Fruit fly (Drosophila melanogaster) whole organism, embryonic: ENCODE measurements around the gene CG6000.

ENCODE experiments used
- Atf3 ChIP-seq: fragments of 200-800 bp; sonication (Bioruptor generic); optimal IDR thresholded peaks from 3 replicates; lab custom pipeline; 2016; ENCODE audit warnings: missing biosample characterization, missing genetic modification characterization
- BtbVII ChIP-seq: fragments of 200-800 bp; sonication (Bioruptor generic); optimal IDR thresholded peaks from 3 replicates; lab custom pipeline; 2017; ENCODE audit warnings: missing biosample characterization, mild to moderate bottlenecking, missing genetic modification characterization
- CG10209 ChIP-seq: fragments of 200-800 bp; sonication (Bioruptor generic); optimal IDR thresholded peaks from 3 replicates; lab custom pipeline; 2017; ENCODE audit warnings: missing biosample characterization, mild to moderate bottlenecking, missing genetic modification characterization, missing genetic modification reagents
- CG10959 ChIP-seq: fragments of 200-800 bp; sonication (Bioruptor generic); IDR thresholded peaks from 2 replicates; pipeline ENCODE4 v1.3.6; 2022; ENCODE audit warnings: missing biosample characterization, missing genetic modification characterization
- CG11398 ChIP-seq: fragments of 200-800 bp; sonication (Bioruptor generic); optimal IDR thresholded peaks from 2 replicates; lab custom pipeline; 2016; ENCODE audit warnings: missing biosample characterization, missing genetic modification characterization
- CG12391 ChIP-seq: fragments of 200-800 bp; sonication (Bioruptor generic); optimal IDR thresholded peaks from 3 replicates; lab custom pipeline; 2018; ENCODE audit warnings: missing biosample characterization, mild to moderate bottlenecking, missing genetic modification characterization, moderate library complexity
- CG12659 ChIP-seq: fragments of 200-800 bp; sonication (Bioruptor generic); optimal IDR thresholded peaks from 3 replicates; lab custom pipeline; 2017; ENCODE audit warnings: mild to moderate bottlenecking, missing biosample characterization, missing genetic modification reagents, missing genetic modification characterization
- CG13624 ChIP-seq: fragments of 200-800 bp; sonication (Bioruptor generic); optimal IDR thresholded peaks from 2 replicates; lab custom pipeline; 2016; ENCODE audit warnings: missing biosample characterization, missing genetic modification characterization
- CG14050 ChIP-seq: fragments of 200-800 bp; sonication (Bioruptor generic); IDR thresholded peaks from 3 replicates; pipeline ENCODE4 v1.3.6; 2022; ENCODE audit warnings: missing biosample characterization, missing genetic modification characterization
- CG16815 ChIP-seq: fragments of 200-800 bp; sonication (Bioruptor generic); optimal IDR thresholded peaks from 3 replicates; lab custom pipeline; 2017; ENCODE audit warnings: missing biosample characterization, mild to moderate bottlenecking, missing genetic modification characterization
- CG16863 ChIP-seq: fragments of 200-800 bp; sonication (Bioruptor generic); optimal IDR thresholded peaks from 3 replicates; lab custom pipeline; 2016; ENCODE audit warnings: missing biosample characterization, missing genetic modification characterization
- CG2199 ChIP-seq: fragments of 200-800 bp; sonication (Bioruptor generic); IDR thresholded peaks from 3 replicates; pipeline ENCODE4 v1.3.6; 2022; ENCODE audit warnings: missing biosample characterization, missing genetic modification characterization
- CG2678 ChIP-seq: fragments of 200-800 bp; sonication (Bioruptor generic); optimal IDR thresholded peaks from 3 replicates; lab custom pipeline; 2019; ENCODE audit warnings: missing biosample characterization, mild to moderate bottlenecking, missing genetic modification characterization, moderate library complexity
- CG32532 ChIP-seq: fragments of 200-800 bp; sonication (Bioruptor generic); IDR thresholded peaks from 2 replicates; pipeline ENCODE4 v1.3.6; 2022; ENCODE audit warnings: missing biosample characterization, missing genetic modification characterization
- CG33213 ChIP-seq: fragments of 200-800 bp; sonication (Bioruptor generic); optimal IDR thresholded peaks from 3 replicates; lab custom pipeline; 2016; ENCODE audit warnings: missing biosample characterization, missing genetic modification characterization
- CG3838 ChIP-seq: fragments of 200-800 bp; sonication (Bioruptor generic); optimal IDR thresholded peaks from 3 replicates; lab custom pipeline; 2016; ENCODE audit warnings: missing biosample characterization, missing genetic modification characterization
- CG7357 ChIP-seq: fragments of 200-800 bp; sonication (Bioruptor generic); IDR thresholded peaks from 3 replicates; pipeline ENCODE4 v1.3.6; 2022; ENCODE audit warnings: missing biosample characterization, missing genetic modification characterization
- Chrac-16 ChIP-seq: fragments of 200-800 bp; sonication (Bioruptor generic); optimal IDR thresholded peaks from 3 replicates; lab custom pipeline; 2016; ENCODE audit warnings: missing biosample characterization, missing genetic modification characterization
- CoRest ChIP-seq: fragments of 200-800 bp; sonication (Bioruptor generic); optimal IDR thresholded peaks from 3 replicates; lab custom pipeline; 2018; ENCODE audit warnings: missing biosample characterization, mild to moderate bottlenecking, missing genetic modification characterization, moderate library complexity
- Dip2 ChIP-seq: fragments of 200-800 bp; sonication (Bioruptor generic); IDR thresholded peaks from 2 replicates; pipeline ENCODE4 v1.3.6; 2022; ENCODE audit warnings: missing biosample characterization, missing genetic modification characterization
- Dref ChIP-seq: fragments of 200-800 bp; sonication (Bioruptor generic); IDR thresholded peaks from 2 replicates; pipeline ENCODE4 v1.3.6; 2022; ENCODE audit warnings: missing biosample characterization, missing genetic modification characterization
- Gug ChIP-seq: fragments of 200-800 bp; sonication (Bioruptor generic); IDR thresholded peaks from 4 replicates; pipeline ENCODE4 v1.3.6; 2022; ENCODE audit warnings: missing biosample characterization, missing genetic modification characterization
- HHEX ChIP-seq: fragments of 200-800 bp; sonication (Bioruptor generic); optimal IDR thresholded peaks from 3 replicates; lab custom pipeline; 2017; ENCODE audit warnings: missing biosample characterization, mild to moderate bottlenecking, missing genetic modification characterization, missing genetic modification reagents
- HLH54F ChIP-seq: fragments of 200-800 bp; sonication (Bioruptor generic); optimal IDR thresholded peaks from 3 replicates; lab custom pipeline; 2016; ENCODE audit warnings: missing biosample characterization, missing genetic modification characterization
- Ptx1 ChIP-seq: fragments of 200-800 bp; sonication (Bioruptor generic); IDR thresholded peaks from 2 replicates; pipeline ENCODE4 v1.3.6; 2022; ENCODE audit warnings: missing biosample characterization, missing genetic modification characterization
- Sox100B ChIP-seq: fragments of 200-800 bp; sonication (Bioruptor generic); optimal IDR thresholded peaks from 3 replicates; lab custom pipeline; 2018; ENCODE audit warnings: missing biosample characterization, mild to moderate bottlenecking, missing genetic modification characterization
- bab2 ChIP-seq: fragments of 200-800 bp; sonication (Bioruptor generic); optimal IDR thresholded peaks from 2 replicates; lab custom pipeline; 2016; ENCODE audit warnings: missing biosample characterization, missing genetic modification characterization
- chif ChIP-seq, 2 experiments: fragments of 200-800 bp; sonication (Bioruptor generic); optimal IDR thresholded peaks; 3 replicates each; lab custom pipeline; 2016; ENCODE audit warnings: missing biosample characterization in 2 of 2, missing genetic modification characterization in 2 of 2
- chinmo ChIP-seq: fragments of 200-800 bp; sonication (Bioruptor generic); IDR thresholded peaks from 4 replicates; pipeline ENCODE4 v1.3.6; 2022; ENCODE audit warnings: missing biosample characterization, missing genetic modification characterization; ENCODE audit not compliant: partially characterized antibody
- croc ChIP-seq: fragments of 200-800 bp; sonication (Bioruptor generic); conservative IDR thresholded peaks from 3 replicates; pipeline ENCODE4 v1.3.6; 2022; ENCODE audit warnings: missing biosample characterization, missing genetic modification characterization
- disco-r ChIP-seq: fragments of 200-800 bp; sonication (Bioruptor generic); optimal IDR thresholded peaks from 2 replicates; lab custom pipeline; 2016; ENCODE audit warnings: missing biosample characterization, missing genetic modification characterization
- esg ChIP-seq: fragments of 200-800 bp; sonication (Bioruptor generic); conservative IDR thresholded peaks from 2 replicates; pipeline ENCODE4 v1.3.6; 2022; ENCODE audit warnings: missing biosample characterization, missing genetic modification characterization
- fu2 ChIP-seq: fragments of 200-800 bp; sonication (Bioruptor generic); optimal IDR thresholded peaks from 2 replicates; lab custom pipeline; 2016; ENCODE audit warnings: missing biosample characterization, missing genetic modification characterization
- jing ChIP-seq: fragments of 200-800 bp; sonication (Bioruptor generic); optimal IDR thresholded peaks from 2 replicates; lab custom pipeline; 2018; ENCODE audit warnings: missing biosample characterization, mild to moderate bottlenecking, missing genetic modification characterization
- ken ChIP-seq: fragments of 200-800 bp; sonication (Bioruptor generic); IDR thresholded peaks from 3 replicates; pipeline ENCODE4 v1.3.6; 2022; ENCODE audit warnings: missing biosample characterization, missing genetic modification characterization
- lilli ChIP-seq: fragments of 200-800 bp; sonication (Bioruptor generic); optimal IDR thresholded peaks from 3 replicates; lab custom pipeline; 2016; ENCODE audit warnings: missing biosample characterization, missing genetic modification characterization
- nom ChIP-seq: fragments of 200-800 bp; sonication (Bioruptor generic); optimal IDR thresholded peaks from 2 replicates; lab custom pipeline; 2017; ENCODE audit warnings: missing biosample characterization, missing genetic modification characterization, mild to moderate bottlenecking, moderate library complexity, missing genetic modification reagents
- otp ChIP-seq: fragments of 200-800 bp; sonication (Bioruptor generic); IDR thresholded peaks from 3 replicates; pipeline ENCODE4, ENCODE4 v1.3.6; 2022; ENCODE audit warnings: missing biosample characterization, missing genetic modification characterization
- run ChIP-seq: fragments of 200-800 bp; sonication (Bioruptor generic); optimal IDR thresholded peaks from 3 replicates; lab custom pipeline; 2018; ENCODE audit warnings: missing biosample characterization, mild to moderate bottlenecking, missing genetic modification characterization
- slp2 ChIP-seq: fragments of 200-800 bp; sonication (Bioruptor generic); optimal IDR thresholded peaks from 2 replicates; lab custom pipeline; 2016; ENCODE audit warnings: missing biosample characterization, missing genetic modification characterization
- ssp ChIP-seq: fragments of 200-800 bp; sonication (Bioruptor generic); IDR thresholded peaks from 2 replicates; pipeline ENCODE4 v1.3.6; 2022; ENCODE audit warnings: missing biosample characterization, missing genetic modification characterization
- tgo ChIP-seq: fragments of 200-800 bp; sonication (Bioruptor generic); IDR thresholded peaks from 3 replicates; pipeline ENCODE4 v1.3.6; 2022; ENCODE audit warnings: missing biosample characterization, missing genetic modification characterization
- toy ChIP-seq: fragments of 200-800 bp; sonication (Bioruptor generic); IDR thresholded peaks from 2 replicates; pipeline ENCODE4 v1.3.6; 2022; ENCODE audit warnings: missing biosample characterization, missing genetic modification characterization
- trem ChIP-seq: fragments of 200-800 bp; optimal IDR thresholded peaks from 3 replicates; lab custom pipeline; 2019; ENCODE audit warnings: missing biosample characterization, mild to moderate bottlenecking, missing genetic modification characterization, moderate library complexity
- ttk ChIP-seq: fragments of 200-800 bp; sonication (Bioruptor generic); IDR thresholded peaks from 2 replicates; pipeline ENCODE4 v2.1.2; 2022; ENCODE audit warnings: missing biosample characterization, missing genetic modification characterization
- vnd ChIP-seq: fragments of 200-800 bp; sonication (Bioruptor generic); IDR thresholded peaks from 3 replicates; pipeline ENCODE4 v1.3.6; 2022; ENCODE audit warnings: missing biosample characterization, missing genetic modification characterization; ENCODE audit not compliant: partially characterized antibody
- z ChIP-seq: fragments of 200-800 bp; sonication (Bioruptor generic); IDR thresholded peaks from 3 replicates; pipeline ENCODE4 v1.3.6; 2022; ENCODE audit warnings: missing biosample characterization, missing genetic modification characterization

Gene CG6000

dm6 chr3R:24093430-24093829, 39.2 kb downstream of the CG6000 start (continued):
- TF ChIP-seq bab2 (GFP tag; lab: Kevin White, UChicago), result no peak
- no peak for TF ChIP-seq vnd (GFP tag; lab: Robert Waterston, UW)
- TF ChIP-seq CoRest (tag; lab: Kevin White, UChicago), result peak; percentile 49
- no peak for TF ChIP-seq fu2 (GFP tag; lab: Kevin White, UChicago)
- no peak for TF ChIP-seq nom (GFP tag; lab: Kevin White, UChicago)
- TF ChIP-seq tgo (GFP tag; lab: Robert Waterston, UW), result no peak
- TF ChIP-seq disco-r, result no peak

dm6 chr3R:24099039-24100026, 45.1 kb downstream of the CG6000 start:
- TF ChIP-seq HLH54F (GFP tag; lab: Kevin White, UChicago) (peak; percentile 85), ssp (GFP tag; lab: Robert Waterston, UW) (peak; percentile 64), esg (peak; percentile 77), CG2678 (tag; lab: Kevin White, UChicago) (peak; percentile 79), CG12659 (GFP tag; lab: Kevin White, UChicago) (peak; percentile 74), croc (no peak; the same call in 2 of the 3 replicates), lilli (GFP tag; lab: Kevin White, UChicago) (peak; percentile 86), Dref (GFP tag; lab: Robert Waterston, UW) (no peak), CG33213 (peak; percentile 81), CG3838 (GFP tag; lab: Kevin White, UChicago) (no peak), jing (GFP tag; lab: Kevin White, UChicago) (peak; percentile 72), trem (tag; lab: Kevin White, UChicago) (peak; percentile 48), chif (GFP tag; optimal IDR thresholded peaks at IDR 0.05; lab: Kevin White, UChicago) (peak; percentile 84 to 89), HHEX (GFP tag; lab: Kevin White, UChicago) (peak; percentile 79), CG2199 (0 out of 3 replicates have a peak, but pooled peaks have one; percentile 29), Atf3 (GFP tag; lab: Kevin White, UChicago) (peak; percentile 58), CG10959 (GFP tag; lab: Robert Waterston, UW) (peak; percentile 60), ken (GFP tag; lab: Robert Waterston, UW) (peak; percentile 68; the same call in 2 of the 3 replicates), run (tag; lab: Kevin White, UChicago) (no peak), CG13624 (peak; percentile 84), slp2 (GFP tag; lab: Kevin White, UChicago) (peak; percentile 65), CG7357 (GFP tag; lab: Robert Waterston, UW) (peak; percentile 68; the same call in 2 of the 3 replicates), ttk (GFP tag; lab: Robert Waterston, UW) (peak; percentile 69), Ptx1 (GFP tag; lab: Robert Waterston, UW) (peak; percentile 84), CG10209 (GFP tag; lab: Kevin White, UChicago) (peak; percentile 81), z (GFP tag; lab: Robert Waterston, UW) (no peak), Gug (GFP tag; lab: Robert Waterston, UW) (peak; percentile 69; the same call in 2 of the 4 replicates), Sox100B (GFP tag; lab: Kevin White, UChicago) (peak; percentile 21), CG12391 (peak; percentile 75), CG16863 (GFP tag; lab: Kevin White, UChicago) (peak; percentile 85), toy (GFP tag; lab: Robert Waterston, UW) (no peak), otp (GFP tag; lab: Robert Waterston, UW) (peak; percentile 72; the same call in 2 of the 3 replicates), CG14050 (GFP tag; lab: Robert Waterston, UW) (peak; percentile 76), CG16815 (peak; percentile 49), CG32532 (GFP tag; lab: Robert Waterston, UW) (peak; percentile 88), chinmo (0 out of 4 replicates have a peak, but pooled peaks have one; percentile 58), BtbVII (peak; percentile 41), CG11398 (peak; percentile 71), Dip2 (GFP tag; lab: Robert Waterston, UW) (no peak), Chrac-16 (GFP tag; lab: Kevin White, UChicago) (peak; percentile 80)
